Fruit fly (Drosophila melanogaster): Measurements from ENCODE around the gene CG12617.

The CG12617 gene

DNA sequence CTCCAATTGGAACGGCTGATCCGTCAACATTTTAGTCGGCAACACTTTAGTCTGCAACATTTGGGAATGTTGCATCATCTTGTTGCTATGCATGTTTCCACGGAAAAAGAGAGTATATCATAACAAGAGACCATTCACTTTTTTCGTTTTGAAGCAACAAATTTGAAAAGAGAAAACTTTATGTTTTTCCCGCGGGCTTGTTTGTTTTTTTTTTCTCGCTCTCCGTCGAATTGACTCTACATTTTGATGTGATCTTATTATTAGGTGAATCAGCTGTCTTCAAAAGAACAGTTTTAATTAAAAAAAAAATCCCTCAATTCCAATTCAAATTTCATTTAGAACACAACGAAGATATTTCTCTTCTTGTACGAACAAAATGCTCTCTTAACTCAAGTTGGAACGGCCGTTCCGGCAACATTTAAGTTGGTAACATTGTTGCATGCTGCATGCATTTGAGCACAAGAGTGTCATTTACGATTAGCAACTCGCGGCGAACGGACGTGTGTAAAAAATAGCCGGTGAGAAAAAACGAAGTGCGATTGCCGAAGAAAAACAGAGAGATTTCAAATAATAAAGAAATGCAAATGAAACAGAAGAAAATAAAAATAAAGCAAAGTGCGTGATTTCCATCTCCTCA is 16.4 kb downstream of the CG12617 start, which contains the start of gene spir (continued):
- 0 out of 2 replicates have a peak, but pooled peaks have one; percentile 17 for TF ChIP-seq stc (GFP tag; IDR thresholded peaks at IDR 0.05)
- TF ChIP-seq dm (GFP tag; optimal IDR thresholded peaks at IDR 0.05), result no peak
- no peak for TF ChIP-seq BtbVII (GFP tag; optimal IDR thresholded peaks at IDR 0.05)
- no peak for TF ChIP-seq hbn (GFP tag; IDR thresholded peaks at IDR 0.05; ENCODE audit: partially characterized antibody)
- no peak for TF ChIP-seq al (GFP tag; IDR thresholded peaks at IDR 0.05)
- no peak for TF ChIP-seq vnd (GFP tag; IDR thresholded peaks at IDR 0.05; ENCODE audit: partially characterized antibody)
- TF ChIP-seq ase (GFP tag; IDR thresholded peaks at IDR 0.05), result no peak
- TF ChIP-seq psq (GFP tag; optimal IDR thresholded peaks at IDR 0.05), result no peak
- no peak for TF ChIP-seq CG12299 (tag; optimal IDR thresholded peaks at IDR 0.05)
- peak; percentile 69 to 77 for TF ChIP-seq Trl (optimal IDR thresholded peaks at IDR 0.05)
- peak; percentile 6 for TF ChIP-seq Trl (GFP tag; optimal IDR thresholded peaks at IDR 0.05)
- TF ChIP-seq fu2 (GFP tag; optimal IDR thresholded peaks at IDR 0.05), result no peak
- TF ChIP-seq D19A (tag; optimal IDR thresholded peaks at IDR 0.05), result no peak
- no peak for TF ChIP-seq CG6854 (GFP tag; optimal IDR thresholded peaks at IDR 0.05)
- no peak for TF ChIP-seq pho (GFP tag; optimal IDR thresholded peaks at IDR 0.05)
- no peak for TF ChIP-seq Hmx (GFP tag; optimal IDR thresholded peaks at IDR 0.05)
- peak; percentile 47 for TF ChIP-seq wek (GFP tag; optimal IDR thresholded peaks at IDR 0.05)
- no peak for TF ChIP-seq NC2β (GFP tag; optimal IDR thresholded peaks at IDR 0.05)
- no peak for TF ChIP-seq Asciz (GFP tag; optimal IDR thresholded peaks at IDR 0.05)
- no peak for TF ChIP-seq vfl (GFP tag; optimal IDR thresholded peaks at IDR 0.05)
- TF ChIP-seq Spps (tag; optimal IDR thresholded peaks at IDR 0.05), result no peak
- no peak for TF ChIP-seq CG8281 (tag; optimal IDR thresholded peaks at IDR 0.05)
- no peak for TF ChIP-seq zen2 (GFP tag; IDR thresholded peaks at IDR 0.05; ENCODE audit: partially characterized antibody)
- no peak for TF ChIP-seq HLH4C (GFP tag; IDR thresholded peaks at IDR 0.05; ENCODE audit: partially characterized antibody)
- no peak for TF ChIP-seq Bdp1 (GFP tag; optimal IDR thresholded peaks at IDR 0.05)
- TF ChIP-seq Rfx (GFP tag; IDR thresholded peaks at IDR 0.05), result no peak
- TF ChIP-seq Mad (GFP tag; optimal IDR thresholded peaks at IDR 0.05), result no peak
- no peak for TF ChIP-seq kni (GFP tag; optimal IDR thresholded peaks at IDR 0.05)
- TF ChIP-seq Stat92E (GFP tag; optimal IDR thresholded peaks at IDR 0.05), result peak in 1 of 3 experiments; percentile 51
- TF ChIP-seq CG12236 (GFP tag; optimal IDR thresholded peaks at IDR 0.05), result no peak
- no peak for TF ChIP-seq tna (GFP tag; IDR thresholded peaks at IDR 0.05; ENCODE audit: partially characterized antibody)
- no peak for TF ChIP-seq Kr (GFP tag; optimal IDR thresholded peaks at IDR 0.05)
- no peak for TF ChIP-seq CG4282 (GFP tag; optimal IDR thresholded peaks at IDR 0.05)
- no peak for TF ChIP-seq dpn (GFP tag; optimal IDR thresholded peaks at IDR 0.05)
- TF ChIP-seq CTCF (GFP tag; optimal IDR thresholded peaks at IDR 0.05), result no peak
- no peak for TF ChIP-seq CG18599 (GFP tag; optimal IDR thresholded peaks at IDR 0.05)
- TF ChIP-seq Max (GFP tag; optimal IDR thresholded peaks at IDR 0.05), result no peak
- no peak for TF ChIP-seq ttk (GFP tag; IDR thresholded peaks at IDR 0.05)
- TF ChIP-seq CG9215 (GFP tag; IDR thresholded peaks at IDR 0.05), result no peak
- no peak for TF ChIP-seq YL-1 (GFP tag; optimal IDR thresholded peaks at IDR 0.05)
- no peak for TF ChIP-seq ap (GFP tag; IDR thresholded peaks at IDR 0.05)
- TF ChIP-seq az2 (GFP tag; optimal IDR thresholded peaks at IDR 0.05), result no peak
- no peak for TF ChIP-seq tin (GFP tag; optimal IDR thresholded peaks at IDR 0.05)
- no peak for TF ChIP-seq salm (tag; optimal IDR thresholded peaks at IDR 0.05)
- no peak for TF ChIP-seq CG4854 (GFP tag; optimal IDR thresholded peaks at IDR 0.05)
- TF ChIP-seq CG9609 (GFP tag; optimal IDR thresholded peaks at IDR 0.05), result no peak
- TF ChIP-seq NC2α (GFP tag; optimal IDR thresholded peaks at IDR 0.05), result no peak
- no peak for TF ChIP-seq CG15269 (tag; optimal IDR thresholded peaks at IDR 0.05)
- no peak for TF ChIP-seq Atf3 (GFP tag; optimal IDR thresholded peaks at IDR 0.05)
- no peak for TF ChIP-seq CG2875 (GFP tag; optimal IDR thresholded peaks at IDR 0.05)
- TF ChIP-seq pnt (GFP tag; optimal IDR thresholded peaks at IDR 0.05), result no peak
